Fruit fly (Drosophila melanogaster): Measurements from ENCODE around the gene CG31867.

Gene CG31867

DNA sequence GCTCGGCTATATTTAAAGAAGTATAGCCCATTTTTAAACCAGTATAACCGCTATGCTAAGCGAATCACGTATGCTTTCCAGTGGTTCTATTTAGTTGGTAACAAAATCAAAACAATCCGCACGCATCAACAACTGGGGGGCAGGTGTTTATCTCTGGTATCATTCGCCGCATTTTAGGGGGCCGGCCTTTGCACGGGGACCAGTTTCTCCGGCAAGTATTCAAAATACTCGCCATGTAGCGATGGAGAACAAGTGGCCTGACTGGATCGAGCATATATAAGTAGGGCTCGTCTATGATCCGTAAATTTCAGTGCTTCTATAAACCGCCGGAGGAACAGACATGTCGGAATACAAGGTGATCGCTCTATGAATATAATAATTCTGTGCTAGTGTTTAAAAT lies 9.1 kb downstream of the CG31867 start, which contains the start of gene hgo:
Gene hgo (plus strand): TSS at position 301 of the 400 bp plus-strand sequence.
- no peak for TF ChIP-seq foxo (GFP tag; optimal IDR thresholded peaks at IDR 0.05)
- TF ChIP-seq Mio (GFP tag; optimal IDR thresholded peaks at IDR 0.05): no peak
- no peak for TF ChIP-seq Rel (GFP tag; optimal IDR thresholded peaks at IDR 0.05)
- TF ChIP-seq Rel (tag; optimal IDR thresholded peaks at IDR 0.05): no peak
- TF ChIP-seq OdsH (GFP tag; optimal IDR thresholded peaks at IDR 0.05): no peak
- no peak for TF ChIP-seq Myc (optimal IDR thresholded peaks at IDR 0.05)
- TF ChIP-seq GATAd (GFP tag; optimal IDR thresholded peaks at IDR 0.05): no peak
- TF ChIP-seq fru (GFP tag; optimal IDR thresholded peaks at IDR 0.05): no peak
- TF ChIP-seq sage (GFP tag; optimal IDR thresholded peaks at IDR 0.05): no peak

dm6 chr2L:11130151-11131008 lies 14.8 kb downstream of the CG31867 start, which contains the start of the genes RfC38 and CG4751:
Gene RfC38, minus strand, starts transcription at chr2L:11130645.
Gene CG4751, plus strand, starts transcription at chr2L:11130737.
- TF ChIP-seq br (GFP tag; optimal IDR thresholded peaks at IDR 0.05) (no peak), CG32264 (GFP tag; optimal IDR thresholded peaks at IDR 0.05) (no peak), dsf (GFP tag; optimal IDR thresholded peaks at IDR 0.05; ENCODE audit: borderline replicate concordance) (no peak), h (GFP tag; optimal IDR thresholded peaks at IDR 0.05) (no peak), Myc (optimal IDR thresholded peaks at IDR 0.05) (peak; percentile 47), OdsH (GFP tag; optimal IDR thresholded peaks at IDR 0.05) (no peak), dl (GFP tag; optimal IDR thresholded peaks at IDR 0.05; ENCODE audit: insufficient read depth in 1 of 2, partially characterized antibody in 2 of 2) (no peak), Hr78 (GFP tag; optimal IDR thresholded peaks at IDR 0.05) (no peak), Vsx2 (GFP tag; optimal IDR thresholded peaks at IDR 0.05; ENCODE audit: partially characterized antibody) (no peak)

dm6 chr2L:11123499-11123898 lies 21.7 kb downstream of the CG31867 start, which contains the start of the genes Csl4 and Nup160:
Gene Csl4, minus strand, starts transcription at chr2L:11123567.
Gene Nup160, plus strand, starts transcription at chr2L:11123777.
- TF ChIP-seq h (GFP tag; optimal IDR thresholded peaks at IDR 0.05): no peak
- TF ChIP-seq Hr78 (GFP tag; optimal IDR thresholded peaks at IDR 0.05): no peak
- peak; percentile 84 for TF ChIP-seq dsf (GFP tag; optimal IDR thresholded peaks at IDR 0.05; ENCODE audit: borderline replicate concordance)
- no peak for TF ChIP-seq Dfd (GFP tag; optimal IDR thresholded peaks at IDR 0.05)
- TF ChIP-seq Sp1 (GFP tag; optimal IDR thresholded peaks at IDR 0.05): no peak
- no peak for TF ChIP-seq dmrt93B (GFP tag; optimal IDR thresholded peaks at IDR 0.05)
- TF ChIP-seq CG32264 (GFP tag; optimal IDR thresholded peaks at IDR 0.05): peak; percentile 46
- TF ChIP-seq Hr83 (GFP tag; optimal IDR thresholded peaks at IDR 0.05; ENCODE audit: poor library complexity, severe bottlenecking): peak; percentile 82
- TF ChIP-seq CG9705 (GFP tag; optimal IDR thresholded peaks at IDR 0.05): peak; percentile 65
- peak; percentile 84 for TF ChIP-seq sv (GFP tag; optimal IDR thresholded peaks at IDR 0.05)
- TF ChIP-seq br (GFP tag; optimal IDR thresholded peaks at IDR 0.05): no peak
- TF ChIP-seq woc (GFP tag; optimal IDR thresholded peaks at IDR 0.05): peak; percentile 86
- peak; percentile 53 for TF ChIP-seq Mio (GFP tag; optimal IDR thresholded peaks at IDR 0.05)
- no peak for TF ChIP-seq brk (GFP tag; optimal IDR thresholded peaks at IDR 0.05)
- TF ChIP-seq psq (GFP tag; optimal IDR thresholded peaks at IDR 0.05): peak; percentile 73
- TF ChIP-seq pan (optimal IDR thresholded peaks at IDR 0.05): no peak
- TF ChIP-seq Jra (GFP tag; optimal IDR thresholded peaks at IDR 0.05): no peak
- TF ChIP-seq OdsH (GFP tag; optimal IDR thresholded peaks at IDR 0.05): peak; percentile 79
- no peak for TF ChIP-seq CrebA (GFP tag; optimal IDR thresholded peaks at IDR 0.05; ENCODE audit: borderline replicate concordance)
- TF ChIP-seq usp (GFP tag; optimal IDR thresholded peaks at IDR 0.05): no peak
- TF ChIP-seq ey (GFP tag; optimal IDR thresholded peaks at IDR 0.05): peak; percentile 87
- no peak for TF ChIP-seq lola (GFP tag; optimal IDR thresholded peaks at IDR 0.05)
- no peak for TF ChIP-seq Vsx2 (GFP tag; optimal IDR thresholded peaks at IDR 0.05; ENCODE audit: partially characterized antibody)
- TF ChIP-seq sage (GFP tag; optimal IDR thresholded peaks at IDR 0.05): no peak
- TF ChIP-seq Hnf4 (GFP tag; optimal IDR thresholded peaks at IDR 0.05): no peak
- TF ChIP-seq fru (GFP tag; optimal IDR thresholded peaks at IDR 0.05): no peak
- peak; percentile 67 for TF ChIP-seq GATAd (GFP tag; optimal IDR thresholded peaks at IDR 0.05)
- no peak for TF ChIP-seq N (GFP tag; optimal IDR thresholded peaks at IDR 0.05)
- TF ChIP-seq Myc (optimal IDR thresholded peaks at IDR 0.05): peak; percentile 69
- TF ChIP-seq rgr (GFP tag; optimal IDR thresholded peaks at IDR 0.05): no peak
- TF ChIP-seq tai (GFP tag; optimal IDR thresholded peaks at IDR 0.05): no peak
- no peak for TF ChIP-seq dl (GFP tag; optimal IDR thresholded peaks at IDR 0.05; ENCODE audit: insufficient read depth in 1 of 2, partially characterized antibody in 2 of 2)
- TF ChIP-seq Dif (GFP tag; optimal IDR thresholded peaks at IDR 0.05; ENCODE audit: partially characterized antibody): no peak
- TF ChIP-seq Abd-B (GFP tag; optimal IDR thresholded peaks at IDR 0.05): no peak
- TF ChIP-seq Rel (GFP tag; optimal IDR thresholded peaks at IDR 0.05): no peak
- no peak for TF ChIP-seq Rel (tag; optimal IDR thresholded peaks at IDR 0.05)
- no peak for TF ChIP-seq jim (GFP tag; optimal IDR thresholded peaks at IDR 0.05)
- TF ChIP-seq HLH106 (tag; optimal IDR thresholded peaks at IDR 0.05): peak; percentile 78
- peak; percentile 4 to 92 for TF ChIP-seq foxo (GFP tag; optimal IDR thresholded peaks at IDR 0.05)
